Fruit fly (Drosophila melanogaster): ENCODE data around the gene PIG-F.

PIG-F gene

dm6 chr3L:19634788-19635448, 22.7 kb downstream of the PIG-F start (continued):
- peak; percentile 74; the same call in 1 of the 4 replicates for TF ChIP-seq chinmo (GFP tag; IDR thresholded peaks at IDR 0.05; ENCODE audit: partially characterized antibody)
- no peak for TF ChIP-seq wor (GFP tag; IDR thresholded peaks at IDR 0.05)
- no peak for TF ChIP-seq CG4617 (GFP tag; optimal IDR thresholded peaks at IDR 0.05; ENCODE audit: borderline replicate concordance)
- TF ChIP-seq peb (GFP tag; IDR thresholded peaks at IDR 0.05): peak; percentile 35; the same call in 1 of the 2 replicates
- TF ChIP-seq CrebB (tag; optimal IDR thresholded peaks at IDR 0.05): no peak
- TF ChIP-seq onecut (GFP tag; IDR thresholded peaks at IDR 0.05): peak; percentile 96
- TF ChIP-seq ssp (GFP tag; IDR thresholded peaks at IDR 0.05): peak; percentile 70
- TF ChIP-seq ham (GFP tag; IDR thresholded peaks at IDR 0.05): no peak
- TF ChIP-seq dmrt99B (tag; optimal IDR thresholded peaks at IDR 0.05): peak; percentile 87
- TF ChIP-seq Lim3 (GFP tag; IDR thresholded peaks at IDR 0.05): no peak
- no peak for TF ChIP-seq NC2α (GFP tag; optimal IDR thresholded peaks at IDR 0.05)
- no peak for TF ChIP-seq Gsc (GFP tag; IDR thresholded peaks at IDR 0.05)
- TF ChIP-seq org-1 (GFP tag; optimal IDR thresholded peaks at IDR 0.05): peak; percentile 52
- peak; percentile 31 for TF ChIP-seq CG12659 (GFP tag; optimal IDR thresholded peaks at IDR 0.05)
- TF ChIP-seq Jarid2 (GFP tag; optimal IDR thresholded peaks at IDR 0.05): no peak
- no peak for TF ChIP-seq nerfin-2 (GFP tag; IDR thresholded peaks at IDR 0.05; ENCODE audit: partially characterized antibody)
- TF ChIP-seq her (GFP tag; optimal IDR thresholded peaks at IDR 0.05): no peak
- TF ChIP-seq CG8089 (GFP tag; optimal IDR thresholded peaks at IDR 0.05): no peak
- peak; percentile 82 for TF ChIP-seq nmo (GFP tag; optimal IDR thresholded peaks at IDR 0.05)
- no peak for TF ChIP-seq CG7745 (tag; optimal IDR thresholded peaks at IDR 0.05)
- no peak for TF ChIP-seq CG8478 (optimal IDR thresholded peaks at IDR 0.05)
- no peak for TF ChIP-seq NC2β (GFP tag; optimal IDR thresholded peaks at IDR 0.05)
- TF ChIP-seq CG14710 (tag; optimal IDR thresholded peaks at IDR 0.05): peak; percentile 90
- peak; percentile 81 for TF ChIP-seq fd96Cb (tag; optimal IDR thresholded peaks at IDR 0.05)
- TF ChIP-seq CG15269 (tag; optimal IDR thresholded peaks at IDR 0.05): peak; percentile 84
- TF ChIP-seq CG34224 (GFP tag; IDR thresholded peaks at IDR 0.05; ENCODE audit: partially characterized antibody): no peak
- TF ChIP-seq odd (GFP tag; optimal IDR thresholded peaks at IDR 0.05): peak; percentile 17
- no peak for TF ChIP-seq sima (GFP tag; optimal IDR thresholded peaks at IDR 0.05)
- no peak; the same call in 1 of the 2 replicates for TF ChIP-seq sisA (GFP tag; IDR thresholded peaks at IDR 0.05)
- TF ChIP-seq Dbx (GFP tag; IDR thresholded peaks at IDR 0.05): peak; percentile 70; the same call in 2 of the 3 replicates
- no peak for TF ChIP-seq ase (GFP tag; IDR thresholded peaks at IDR 0.05)
- no peak for TF ChIP-seq CG3995 (GFP tag; optimal IDR thresholded peaks at IDR 0.05)
- no peak for TF ChIP-seq fru (optimal IDR thresholded peaks at IDR 0.05)
- TF ChIP-seq CG3847 (GFP tag; IDR thresholded peaks at IDR 0.05): peak; percentile 58; the same call in 1 of the 2 replicates
- peak; percentile 66 for TF ChIP-seq CG6683 (GFP tag; optimal IDR thresholded peaks at IDR 0.05)
- no peak for TF ChIP-seq Dad (GFP tag; optimal IDR thresholded peaks at IDR 0.05)
- TF ChIP-seq CG32767 (GFP tag; IDR thresholded peaks at IDR 0.05): peak; percentile 26; the same call in 1 of the 2 replicates
- no peak; the same call in 1 of the 2 replicates for TF ChIP-seq ap (GFP tag; IDR thresholded peaks at IDR 0.05)
- no peak for TF ChIP-seq HLHmδ (GFP tag; optimal IDR thresholded peaks at IDR 0.05)
- no peak for TF ChIP-seq HLH54F (GFP tag; optimal IDR thresholded peaks at IDR 0.05)
- peak; percentile 62 for TF ChIP-seq D19B (GFP tag; optimal IDR thresholded peaks at IDR 0.05)
- no peak for TF ChIP-seq h (optimal IDR thresholded peaks at IDR 0.05)
- no peak for TF ChIP-seq Lpt (GFP tag; optimal IDR thresholded peaks at IDR 0.05)
- TF ChIP-seq ewg (GFP tag; optimal IDR thresholded peaks at IDR 0.05): no peak
- TF ChIP-seq ac (GFP tag; optimal IDR thresholded peaks at IDR 0.05): no peak
- TF ChIP-seq ATbp (GFP tag; optimal IDR thresholded peaks at IDR 0.05): peak; percentile 33
- peak; percentile 79; the same call in 1 of the 2 replicates for TF ChIP-seq Drgx (GFP tag; IDR thresholded peaks at IDR 0.05)
- TF ChIP-seq CG11723 (GFP tag; optimal IDR thresholded peaks at IDR 0.05): no peak
- TF ChIP-seq CG6813 (GFP tag; optimal IDR thresholded peaks at IDR 0.05): peak; percentile 67
- peak; percentile 78 for TF ChIP-seq Rfx (GFP tag; IDR thresholded peaks at IDR 0.05)
- peak; percentile 86 for TF ChIP-seq CG1832 (GFP tag; optimal IDR thresholded peaks at IDR 0.05)

All from whole organism, embryonic.